Worm (Caenorhabditis elegans) whole organism, L3 larva: ENCODE data around the gene Y110A2AL.2.
A peak's percentile ranks its signal among the peaks of the same experiment; 100 is the strongest.
"Not testable (repeated sequence)": the region's sequence is repeated elsewhere in the genome, so short reads cannot be mapped to it uniquely, and the experiment has no call there.

Source experiments
- R02D3.7 ChIP-seq: fragments of 150-350 bp; optimal IDR thresholded peaks from 2 replicates; lab custom pipeline; 2014; ENCODE audit warnings: missing biosample characterization, missing genetic modification characterization
- ZK546.5 ChIP-seq: sonication (generic microtip); optimal IDR thresholded peaks from 2 replicates; lab custom pipeline; 2017; ENCODE audit warnings: missing biosample characterization, missing genetic modification characterization
- aly-2 ChIP-seq: fragments of 150-350 bp; optimal IDR thresholded peaks from 2 replicates; lab custom pipeline; 2014; ENCODE audit warnings: missing biosample characterization, missing genetic modification characterization
- ceh-16 ChIP-seq: sonication (generic microtip); optimal IDR thresholded peaks from 2 replicates; lab custom pipeline; 2017; ENCODE audit warnings: missing biosample characterization, missing genetic modification characterization
- ceh-9 ChIP-seq: sonication (generic microtip); optimal IDR thresholded peaks from 2 replicates; lab custom pipeline; 2018; ENCODE audit warnings: missing biosample characterization, missing genetic modification characterization
- egl-27 ChIP-seq: sonication (generic microtip); optimal IDR thresholded peaks from 4 replicates; lab custom pipeline; 2017; ENCODE audit warnings: missing biosample characterization, missing genetic modification reagents, missing genetic modification characterization
- egl-5 ChIP-seq: fragments of 150-350 bp; optimal IDR thresholded peaks from 2 replicates; lab custom pipeline; 2017; ENCODE audit warnings: missing biosample characterization, missing genetic modification reagents, missing genetic modification characterization, inconsistent platforms
- elt-1 ChIP-seq: fragments of 150-350 bp; optimal IDR thresholded peaks from 2 replicates; lab custom pipeline; 2014; ENCODE audit warnings: missing biosample characterization, missing genetic modification characterization
- elt-2 ChIP-seq: sonication (generic microtip); optimal IDR thresholded peaks from 2 replicates; lab custom pipeline; 2016; ENCODE audit warnings: missing genetic modification reagents, mild to moderate bottlenecking, missing genetic modification characterization, missing compliant biosample characterization
- elt-3 ChIP-seq, 3 experiments: fragments of 150-350 bp in 1 of 3; sonication (generic microtip) in 2 of 3; optimal IDR thresholded peaks; 2 replicates in 2 of 3; 4 replicates in 1 of 3; lab custom pipeline; 2014 to 2017; ENCODE audit warnings: missing biosample characterization in 3 of 3, missing genetic modification characterization in 3 of 3
- eor-1 ChIP-seq, 2 experiments: fragments of 150-350 bp; optimal IDR thresholded peaks; 2 replicates each; lab custom pipeline; 2014 to 2018; ENCODE audit warnings: missing biosample characterization in 2 of 2, missing genetic modification characterization in 2 of 2
- fkh-2 ChIP-seq: fragments of 150-350 bp; optimal IDR thresholded peaks from 2 replicates; lab custom pipeline; 2014; ENCODE audit warnings: missing biosample characterization, missing genetic modification reagents, missing genetic modification characterization
- hmg-11 ChIP-seq: sonication (generic microtip); optimal IDR thresholded peaks from 2 replicates; lab custom pipeline; 2016; ENCODE audit warnings: missing genetic modification characterization, missing compliant biosample characterization
- jun-1 ChIP-seq: fragments of 150-350 bp; optimal IDR thresholded peaks from 2 replicates; lab custom pipeline; 2014; ENCODE audit warnings: missing biosample characterization, missing genetic modification reagents, missing genetic modification characterization
- lin-39 ChIP-seq: fragments of 150-350 bp; optimal IDR thresholded peaks from 2 replicates; lab custom pipeline; 2018; ENCODE audit warnings: missing biosample characterization, missing genetic modification reagents, missing genetic modification characterization
- lsy-12 ChIP-seq: sonication (generic microtip); optimal IDR thresholded peaks from 2 replicates; lab custom pipeline; 2016; ENCODE audit warnings: mild to moderate bottlenecking, missing genetic modification characterization, missing compliant biosample characterization
- mdl-1 ChIP-seq: fragments of 150-350 bp; optimal IDR thresholded peaks from 2 replicates; lab custom pipeline; 2014; ENCODE audit warnings: missing biosample characterization, missing genetic modification characterization
- mml-1 ChIP-seq: fragments of 150-350 bp; sonication (generic microtip); optimal IDR thresholded peaks from 3 replicates; lab custom pipeline; 2014; ENCODE audit warnings: missing biosample characterization, missing genetic modification characterization
- nfya-1 ChIP-seq: sonication (generic microtip); optimal IDR thresholded peaks from 2 replicates; lab custom pipeline; 2017; ENCODE audit warnings: missing genetic modification characterization, mild to moderate bottlenecking, missing compliant biosample characterization, antibody characterized with exemption, moderate library complexity; ENCODE audit not compliant: insufficient read depth
- nhr-12 ChIP-seq: fragments of 150-350 bp; optimal IDR thresholded peaks from 2 replicates; lab custom pipeline; 2014; ENCODE audit warnings: missing biosample characterization, missing genetic modification characterization
- nhr-23 ChIP-seq: fragments of 150-350 bp; optimal IDR thresholded peaks from 2 replicates; lab custom pipeline; 2014; ENCODE audit warnings: missing biosample characterization, missing genetic modification reagents, missing genetic modification characterization
- nhr-237 ChIP-seq: fragments of 150-350 bp; optimal IDR thresholded peaks from 2 replicates; lab custom pipeline; 2014; ENCODE audit warnings: missing biosample characterization, missing genetic modification characterization
- nhr-28 ChIP-seq: fragments of 150-350 bp; optimal IDR thresholded peaks from 2 replicates; lab custom pipeline; 2014; ENCODE audit warnings: missing biosample characterization, missing genetic modification characterization
- nhr-43 ChIP-seq: sonication (generic microtip); optimal IDR thresholded peaks from 2 replicates; lab custom pipeline; 2016; ENCODE audit warnings: mild to moderate bottlenecking, missing genetic modification characterization, missing compliant biosample characterization; ENCODE audit not compliant: poor library complexity, severe bottlenecking
- nhr-67 ChIP-seq: fragments of 150-350 bp; optimal IDR thresholded peaks from 2 replicates; lab custom pipeline; 2014; ENCODE audit warnings: missing biosample characterization, missing genetic modification characterization
- nhr-76 ChIP-seq: fragments of 150-350 bp; sonication (generic microtip); optimal IDR thresholded peaks from 5 replicates; lab custom pipeline; 2014; ENCODE audit warnings: missing biosample characterization, missing genetic modification characterization
- nhr-77 ChIP-seq: fragments of 150-350 bp; optimal IDR thresholded peaks from 2 replicates; lab custom pipeline; 2014; ENCODE audit warnings: missing biosample characterization, missing genetic modification characterization
- pha-4 ChIP-seq: fragments of 150-350 bp; optimal IDR thresholded peaks from 2 replicates; lab custom pipeline; 2014; ENCODE audit warnings: missing biosample characterization, missing genetic modification reagents, missing genetic modification characterization
- pqm-1 ChIP-seq: fragments of 150-350 bp; optimal IDR thresholded peaks from 2 replicates; lab custom pipeline; 2017; ENCODE audit warnings: missing biosample characterization, missing genetic modification characterization, inconsistent platforms
- sea-2 ChIP-seq: fragments of 150-350 bp; sonication (generic microtip); optimal IDR thresholded peaks from 4 replicates; lab custom pipeline; 2014; ENCODE audit warnings: missing biosample characterization, missing genetic modification reagents, missing genetic modification characterization
- skn-1 ChIP-seq: fragments of 150-350 bp; optimal IDR thresholded peaks from 2 replicates; lab custom pipeline; 2014; ENCODE audit warnings: missing biosample characterization, missing genetic modification characterization
- tbx-2 ChIP-seq: sonication (generic microtip); optimal IDR thresholded peaks from 2 replicates; lab custom pipeline; 2016; ENCODE audit warnings: mild to moderate bottlenecking, missing genetic modification characterization, missing compliant biosample characterization
- unc-39 ChIP-seq: sonication (generic microtip); optimal IDR thresholded peaks from 4 replicates; lab custom pipeline; 2017; ENCODE audit warnings: missing biosample characterization, missing genetic modification characterization
- unc-62 ChIP-seq: fragments of 150-350 bp; sonication (generic microtip); optimal IDR thresholded peaks from 4 replicates; lab custom pipeline; 2014; ENCODE audit warnings: missing biosample characterization, missing genetic modification reagents, missing genetic modification characterization
- zag-1 ChIP-seq: fragments of 150-350 bp; optimal IDR thresholded peaks from 2 replicates; lab custom pipeline; 2014; ENCODE audit warnings: missing biosample characterization, missing genetic modification characterization
- ztf-11 ChIP-seq: fragments of 150-350 bp; optimal IDR thresholded peaks from 2 replicates; lab custom pipeline; 2014; ENCODE audit warnings: missing biosample characterization, missing genetic modification characterization
- ztf-4 ChIP-seq: fragments of 150-350 bp; optimal IDR thresholded peaks from 2 replicates; lab custom pipeline; 2014; ENCODE audit warnings: missing biosample characterization, missing genetic modification characterization

The Y110A2AL.2 gene

ce11 chrII:2830144-2830543 is 37.7 kb upstream of the Y110A2AL.2 start:
- no peak for TF ChIP-seq nfya-1 (tag; lab: Kevin White, UChicago)
- no peak for TF ChIP-seq sea-2 (GFP tag; lab: Kevin White, UChicago)
- TF ChIP-seq egl-5 (tag; lab: Kevin White, UChicago): no peak
- TF ChIP-seq aly-2: no peak
- TF ChIP-seq nhr-77 (tag; lab: Kevin White, UChicago): no peak
- no peak for TF ChIP-seq elt-1 (tag; lab: Kevin White, UChicago)
- TF ChIP-seq nhr-43: no peak
- no peak for TF ChIP-seq ceh-9 (tag; lab: Kevin White, UChicago)

- TF ChIP-seq elt-2 (tag; lab: Kevin White, UChicago): peak; percentile 17
- no peak for TF ChIP-seq nhr-76 (tag; lab: Kevin White, UChicago)
- TF ChIP-seq egl-27 (tag; lab: Kevin White, UChicago): no peak
- no peak for TF ChIP-seq tbx-2 (tag; lab: Kevin White, UChicago)
- no peak for TF ChIP-seq unc-62 (GFP tag; lab: Kevin White, UChicago)
- TF ChIP-seq, all 47 proteins: peak for 1
Observed at ce11 chrII:2831173-2831572, 36.6 kb upstream of the Y110A2AL.2 start, which contains the start of gene K12H6.6. TSS of gene K12H6.6 (minus strand) at chrII:2831233.

ce11 chrII:2832098-2832497 is 35.7 kb upstream of the Y110A2AL.2 start:
- TF ChIP-seq elt-3 (tag; optimal IDR thresholded peaks at IDR 0.05; lab: Kevin White, UChicago): no peak
- peak; percentile 22 for TF ChIP-seq pqm-1 (tag; lab: Kevin White, UChicago)
- no peak for TF ChIP-seq unc-62 (GFP tag; lab: Kevin White, UChicago)
- TF ChIP-seq egl-5 (tag; lab: Kevin White, UChicago): peak; percentile 25
- TF ChIP-seq pha-4 (tag; lab: Kevin White, UChicago): peak; percentile 82
- TF ChIP-seq elt-2 (tag; lab: Kevin White, UChicago): peak; percentile 6
- TF ChIP-seq hmg-11 (tag; lab: Kevin White, UChicago): peak; percentile 25
- TF ChIP-seq nfya-1 (tag; lab: Kevin White, UChicago): peak; percentile 64
- TF ChIP-seq, all 47 proteins: peak for 6

ce11 chrII:2832539-2832938 is 35.3 kb upstream of the Y110A2AL.2 start:
- no peak for TF ChIP-seq elt-1 (tag; lab: Kevin White, UChicago)

- TF ChIP-seq jun-1 (tag; lab: Kevin White, UChicago) (peak; percentile 5), pha-4 (tag; lab: Kevin White, UChicago) (peak; percentile 86), lin-39 (tag; lab: Kevin White, UChicago) (no peak), pqm-1 (tag; lab: Kevin White, UChicago) (peak; percentile 84), elt-2 (tag; lab: Kevin White, UChicago) (peak; percentile 86)
Observed at ce11 chrII:2834105-2834504, 33.7 kb upstream of the Y110A2AL.2 start.

- TF ChIP-seq nhr-23 (tag; lab: Kevin White, UChicago) (no peak), nhr-28 (no peak), skn-1 (tag; lab: Kevin White, UChicago) (no peak), nhr-67 (tag; lab: Kevin White, UChicago) (no peak), elt-2 (tag; lab: Kevin White, UChicago) (no peak)
- TF ChIP-seq, all 47 proteins: peak for 0
Observed at ce11 chrII:2836853-2837252, 30.9 kb upstream of the Y110A2AL.2 start, which contains the start of gene K12H6.7. TSS of gene K12H6.7 (minus strand) at chrII:2836953.

ce11 chrII:2839004-2839403 is 28.8 kb upstream of the Y110A2AL.2 start, which contains the start of gene Y110A2AL.4:
TSS of gene Y110A2AL.4 (plus strand) at chrII:2839304.
- not testable (repeated sequence) for TF ChIP-seq R02D3.7 (tag; lab: Kevin White, UChicago); nhr-43; nhr-237 (tag; lab: Kevin White, UChicago)

- TF ChIP-seq mdl-1 (tag; lab: Kevin White, UChicago): no peak
- no peak for TF ChIP-seq nhr-12 (tag; lab: Kevin White, UChicago)
- no peak for TF ChIP-seq nhr-43
- TF ChIP-seq nhr-77 (tag; lab: Kevin White, UChicago): no peak
- no peak for TF ChIP-seq unc-39
- TF ChIP-seq ceh-9 (tag; lab: Kevin White, UChicago): no peak
- no peak for TF ChIP-seq pqm-1 (tag; lab: Kevin White, UChicago)
- no peak for TF ChIP-seq aly-2
- no peak for TF ChIP-seq mml-1 (tag; lab: Kevin White, UChicago)
- no peak for TF ChIP-seq R02D3.7 (tag; lab: Kevin White, UChicago)
- no peak for TF ChIP-seq ztf-4 (tag; lab: Kevin White, UChicago)
- no peak for TF ChIP-seq ceh-16 (tag; lab: Kevin White, UChicago)
- TF ChIP-seq zag-1 (tag; lab: Kevin White, UChicago): no peak
- no peak for TF ChIP-seq lsy-12 (tag; lab: Kevin White, UChicago)
- no peak for TF ChIP-seq ZK546.5 (tag; lab: Kevin White, UChicago)
- TF ChIP-seq elt-3 (tag; optimal IDR thresholded peaks at IDR 0.05; lab: Kevin White, UChicago): no peak
- TF ChIP-seq ztf-11 (tag; lab: Kevin White, UChicago): no peak
- TF ChIP-seq fkh-2: no peak
- TF ChIP-seq eor-1 (tag; optimal IDR thresholded peaks at IDR 0.05; lab: Kevin White, UChicago): no peak
Observed at ce11 chrII:2841529-2841928, 26.3 kb upstream of the Y110A2AL.2 start, which contains the start of gene Y110A2AL.6. TSS of gene Y110A2AL.6 (minus strand) at chrII:2841629.
